Worm (Caenorhabditis elegans) whole organism, midembryonic: ENCODE data around the gene sru-23.
"Not testable (repeated sequence)": the region's sequence is repeated elsewhere in the genome, so short reads cannot be mapped to it uniquely, and the experiment has no call there.

Experiments
- T22C8.4 ChIP-seq: fragments of 200-800 bp; sonication (Bioruptor generic); IDR thresholded peaks from 2 replicates; pipeline ENCODE4 v1.3.6; 2022; ENCODE audit warnings: missing genetic modification characterization, missing compliant biosample characterization
- cog-1 ChIP-seq: sonication (generic microtip); optimal IDR thresholded peaks from 2 replicates; lab custom pipeline; 2016; ENCODE audit warnings: missing genetic modification characterization, missing compliant biosample characterization
- klf-2 ChIP-seq: fragments of 200-800 bp; sonication (Bioruptor generic); conservative IDR thresholded peaks from 2 replicates; pipeline ENCODE4 v1.3.6; 2022; ENCODE audit warnings: missing genetic modification reagents, missing genetic modification characterization, missing compliant biosample characterization
- ref-1 ChIP-seq: fragments of 200-800 bp; sonication (Bioruptor generic); conservative IDR thresholded peaks from 2 replicates; pipeline ENCODE4 v1.3.6; 2022; ENCODE audit warnings: missing genetic modification reagents, missing genetic modification characterization, missing compliant biosample characterization
- ztf-23 ChIP-seq: fragments of 200-800 bp; sonication (Bioruptor generic); IDR thresholded peaks from 2 replicates; pipeline ENCODE4 v1.3.6; 2022; ENCODE audit warnings: missing genetic modification reagents, missing genetic modification characterization, missing compliant biosample characterization
- ztf-29 ChIP-seq: fragments of 200-800 bp; sonication (Bioruptor generic); IDR thresholded peaks from 2 replicates; pipeline ENCODE4 v1.3.6; 2022; ENCODE audit warnings: missing genetic modification reagents, missing genetic modification characterization, missing compliant biosample characterization

DNA sequence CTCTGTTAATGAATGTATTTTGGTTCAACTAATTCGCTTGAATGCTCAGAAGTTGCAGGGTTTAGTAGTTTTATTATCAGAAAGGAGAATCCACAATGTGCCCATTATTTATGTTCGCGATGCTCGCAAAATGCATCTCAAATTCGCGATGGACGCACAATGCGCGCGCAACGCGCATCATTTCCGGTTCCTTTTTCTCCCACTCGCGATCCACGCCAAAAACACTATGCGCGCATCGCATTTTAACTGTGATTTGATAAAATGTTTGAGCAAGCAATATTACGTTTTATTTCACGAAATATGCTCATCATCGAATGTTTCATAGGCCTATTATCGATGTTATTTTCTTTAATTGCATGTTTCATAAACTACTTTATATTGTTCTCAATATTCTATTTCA lies 42.5 kb downstream of the sru-23 start, which contains the start of gene srbc-77:
- TF ChIP-seq T22C8.4 (GFP tag; lab: Robert Waterston, UW); ztf-23; ref-1 (GFP tag; lab: Robert Waterston, UW); klf-2; cog-1 (tag; lab: Kevin White, UChicago); ztf-29 (GFP tag; lab: Robert Waterston, UW): not testable (repeated sequence)
